Fruit fly (Drosophila melanogaster) whole organism, wandering third instar larva: Measurements from ENCODE around the gene CG4213.

Experiments
- Abd-B ChIP-seq: fragments of >200 bp; optimal IDR thresholded peaks from 2 replicates; lab custom pipeline; 2017; ENCODE audit warnings: missing biosample characterization, missing genetic modification characterization
- CG32264 ChIP-seq: fragments of 200-800 bp; sonication (Bioruptor generic); optimal IDR thresholded peaks from 2 replicates; lab custom pipeline; 2016; ENCODE audit warnings: missing biosample characterization, missing genetic modification characterization
- CG9705 ChIP-seq: fragments of 200-800 bp; sonication (Bioruptor generic); optimal IDR thresholded peaks from 2 replicates; lab custom pipeline; 2018; ENCODE audit warnings: missing biosample characterization, mild to moderate bottlenecking, missing genetic modification characterization
- Hnf4 ChIP-seq: fragments of 200-800 bp; sonication (Bioruptor generic); optimal IDR thresholded peaks from 2 replicates; lab custom pipeline; 2016; ENCODE audit warnings: missing biosample characterization, mild to moderate bottlenecking, missing genetic modification characterization
- OdsH ChIP-seq: fragments of 200-800 bp; sonication (Bioruptor generic); optimal IDR thresholded peaks from 2 replicates; lab custom pipeline; 2016; ENCODE audit warnings: missing biosample characterization, mild to moderate bottlenecking, missing genetic modification characterization
- Rel ChIP-seq, 2 experiments: fragments of 200-800 bp; sonication (Bioruptor generic) in 1 of 2; optimal IDR thresholded peaks; 2 replicates in 1 of 2; 3 replicates in 1 of 2; lab custom pipeline; 2016 to 2019; ENCODE audit warnings: mild to moderate bottlenecking in 2 of 2, missing biosample characterization in 2 of 2, missing genetic modification characterization in 2 of 2, moderate library complexity in 1 of 2
- br ChIP-seq: fragments of 200-800 bp; sonication (Bioruptor generic); optimal IDR thresholded peaks from 2 replicates; lab custom pipeline; 2016; ENCODE audit warnings: missing biosample characterization, missing genetic modification characterization
- ey ChIP-seq: fragments of 200-800 bp; sonication (Bioruptor generic); optimal IDR thresholded peaks from 2 replicates; lab custom pipeline; 2016; ENCODE audit warnings: missing biosample characterization, missing genetic modification characterization
- fru ChIP-seq: fragments of 200-800 bp; sonication (Bioruptor generic); optimal IDR thresholded peaks from 3 replicates; lab custom pipeline; 2016; ENCODE audit warnings: missing biosample characterization, mild to moderate bottlenecking, missing genetic modification characterization
- pan ChIP-seq: fragments of >200 bp; optimal IDR thresholded peaks from 2 replicates; lab custom pipeline; 2017
- psq ChIP-seq: fragments of 200-800 bp; sonication (Bioruptor generic); optimal IDR thresholded peaks from 3 replicates; lab custom pipeline; 2017; ENCODE audit warnings: missing biosample characterization, mild to moderate bottlenecking, missing genetic modification characterization, moderate library complexity
- rgr ChIP-seq: fragments of 200-800 bp; sonication (Bioruptor generic); optimal IDR thresholded peaks from 3 replicates; lab custom pipeline; 2016; ENCODE audit warnings: missing biosample characterization, mild to moderate bottlenecking, missing genetic modification characterization
- tai ChIP-seq: sonication (Bioruptor generic); optimal IDR thresholded peaks from 2 replicates; lab custom pipeline; 2016; ENCODE audit warnings: missing biosample characterization, missing genetic modification characterization
- usp ChIP-seq: fragments of >200 bp; optimal IDR thresholded peaks from 2 replicates; lab custom pipeline; 2017; ENCODE audit warnings: missing biosample characterization, missing genetic modification characterization

- no peak for TF ChIP-seq br (GFP tag; lab: Kevin White, UChicago)
- no peak for TF ChIP-seq CG32264 (GFP tag; lab: Kevin White, UChicago)
- TF ChIP-seq tai (GFP tag; lab: Kevin White, UChicago), result no peak
- no peak for TF ChIP-seq pan (lab: Kevin White, UChicago)
- TF ChIP-seq Abd-B (GFP tag; lab: Kevin White, UChicago), result no peak
- no peak for TF ChIP-seq ey (GFP tag; lab: Kevin White, UChicago)
- peak; percentile 18 for TF ChIP-seq CG9705
- no peak for TF ChIP-seq usp (GFP tag; lab: Kevin White, UChicago)
- no peak for TF ChIP-seq psq (GFP tag; lab: Kevin White, UChicago)
- no peak for TF ChIP-seq Hnf4 (GFP tag; lab: Kevin White, UChicago)
- no peak for TF ChIP-seq OdsH
- no peak for TF ChIP-seq rgr (GFP tag; lab: Kevin White, UChicago)
- TF ChIP-seq fru, result no peak
- TF ChIP-seq Rel (GFP tag; optimal IDR thresholded peaks at IDR 0.05; lab: Kevin White, UChicago), result no peak
- no peak for TF ChIP-seq Rel (tag; optimal IDR thresholded peaks at IDR 0.05; lab: Kevin White, UChicago)
Observed at dm6 chr2L:403627-404575, 1.9 kb upstream of the CG4213 start, which contains the start of gene Polr1B.
